Fruit fly (Drosophila melanogaster) whole organism, embryonic: ENCODE data around the gene CG1638.

Experiments used
- B-H2 ChIP-seq: fragments of 200-800 bp; sonication (Bioruptor generic); optimal IDR thresholded peaks from 2 replicates; lab custom pipeline; 2018; ENCODE audit warnings: missing biosample characterization, mild to moderate bottlenecking, missing genetic modification characterization
- CG10321 ChIP-seq: fragments of 200-800 bp; sonication (Bioruptor generic); IDR thresholded peaks from 2 replicates; pipeline ENCODE4 v1.3.6; 2022; ENCODE audit warnings: missing biosample characterization, missing genetic modification characterization
- CG11085 ChIP-seq: fragments of 200-800 bp; sonication (Bioruptor generic); IDR thresholded peaks from 2 replicates; pipeline ENCODE4 v1.3.6; 2022; ENCODE audit warnings: missing biosample characterization, missing genetic modification characterization
- CG12236 ChIP-seq: fragments of 200-800 bp; sonication (Bioruptor generic); optimal IDR thresholded peaks from 2 replicates; lab custom pipeline; 2016; ENCODE audit warnings: missing biosample characterization, missing genetic modification characterization
- CG13624 ChIP-seq: fragments of 200-800 bp; sonication (Bioruptor generic); optimal IDR thresholded peaks from 2 replicates; lab custom pipeline; 2016; ENCODE audit warnings: missing biosample characterization, missing genetic modification characterization
- CG14667 ChIP-seq: fragments of 200-800 bp; sonication (Bioruptor generic); IDR thresholded peaks from 2 replicates; pipeline ENCODE4 v1.3.6; 2022; ENCODE audit warnings: missing biosample characterization, missing genetic modification characterization
- CG15011 ChIP-seq: fragments of 200-800 bp; sonication (Bioruptor generic); optimal IDR thresholded peaks from 3 replicates; lab custom pipeline; 2018; ENCODE audit warnings: missing biosample characterization, mild to moderate bottlenecking, missing genetic modification characterization
- CG16779 ChIP-seq: fragments of 200-800 bp; sonication (Bioruptor generic); IDR thresholded peaks from 2 replicates; pipeline ENCODE4 v1.3.6; 2022; ENCODE audit warnings: missing biosample characterization, missing genetic modification characterization
- CG18476 ChIP-seq: fragments of 200-800 bp; sonication (Bioruptor generic); optimal IDR thresholded peaks from 2 replicates; lab custom pipeline; 2016; ENCODE audit warnings: missing biosample characterization, mild to moderate bottlenecking, missing genetic modification characterization
- CG3163 ChIP-seq: fragments of 200-800 bp; sonication (Bioruptor generic); optimal IDR thresholded peaks from 3 replicates; lab custom pipeline; 2016; ENCODE audit warnings: missing biosample characterization, missing genetic modification characterization
- CG34224 ChIP-seq: fragments of 200-800 bp; sonication (Bioruptor generic); IDR thresholded peaks from 3 replicates; pipeline ENCODE4 v1.3.6; 2022; ENCODE audit warnings: missing biosample characterization, missing genetic modification characterization; ENCODE audit not compliant: partially characterized antibody
- CG4360 ChIP-seq: fragments of 200-800 bp; sonication (Bioruptor generic); IDR thresholded peaks from 2 replicates; pipeline ENCODE4 v1.3.6; 2022; ENCODE audit warnings: missing biosample characterization, missing genetic modification characterization
- CG4404 ChIP-seq: fragments of 200-800 bp; sonication (Bioruptor generic); IDR thresholded peaks from 2 replicates; pipeline ENCODE4 v1.3.6; 2022; ENCODE audit warnings: missing biosample characterization, missing genetic modification characterization
- CG6254 ChIP-seq: fragments of 200-800 bp; sonication (Bioruptor generic); optimal IDR thresholded peaks from 3 replicates; lab custom pipeline; 2017; ENCODE audit warnings: mild to moderate bottlenecking, missing biosample characterization, missing genetic modification reagents, missing genetic modification characterization
- D19B ChIP-seq: fragments of 200-800 bp; sonication (Bioruptor generic); optimal IDR thresholded peaks from 2 replicates; lab custom pipeline; 2017; ENCODE audit warnings: missing biosample characterization, mild to moderate bottlenecking, missing genetic modification characterization
- Dad ChIP-seq: fragments of 200-800 bp; sonication (Bioruptor generic); optimal IDR thresholded peaks from 3 replicates; lab custom pipeline; 2016; ENCODE audit warnings: missing biosample characterization, missing genetic modification characterization
- E2f1 ChIP-seq: fragments of 200-800 bp; sonication (Bioruptor generic); IDR thresholded peaks from 2 replicates; pipeline ENCODE4 v1.3.6; 2022; ENCODE audit warnings: missing biosample characterization, missing genetic modification characterization
- HmgZ ChIP-seq: fragments of 200-800 bp; sonication (Bioruptor generic); optimal IDR thresholded peaks from 2 replicates; lab custom pipeline; 2018; ENCODE audit warnings: missing biosample characterization, mild to moderate bottlenecking, missing genetic modification characterization
- Hsf ChIP-seq: fragments of 200-800 bp; sonication (Bioruptor generic); optimal IDR thresholded peaks from 3 replicates; lab custom pipeline; 2016; ENCODE audit warnings: missing biosample characterization, missing genetic modification characterization
- Med ChIP-seq: fragments of 200-800 bp; sonication (Bioruptor generic); peaks from one replicate; lab custom pipeline; 2016; ENCODE audit warnings: missing biosample characterization, missing genetic modification characterization, mild to moderate bottlenecking, inconsistent platforms, moderate library complexity
- Mes4 ChIP-seq: fragments of 200-800 bp; sonication (Bioruptor generic); optimal IDR thresholded peaks from 2 replicates; lab custom pipeline; 2016; ENCODE audit warnings: missing biosample characterization, missing genetic modification characterization
- Oaz ChIP-seq: fragments of 200-800 bp; sonication (Bioruptor generic); IDR thresholded peaks from 2 replicates; pipeline ENCODE4 v1.3.6; 2022; ENCODE audit warnings: missing biosample characterization, missing genetic modification characterization
- Oli ChIP-seq: fragments of 200-800 bp; sonication (Bioruptor generic); optimal IDR thresholded peaks from 2 replicates; lab custom pipeline; 2018; ENCODE audit warnings: missing biosample characterization, mild to moderate bottlenecking, missing genetic modification characterization, moderate library complexity
- PHDP ChIP-seq: fragments of 200-800 bp; sonication (Bioruptor generic); optimal IDR thresholded peaks from 3 replicates; lab custom pipeline; 2018; ENCODE audit warnings: missing biosample characterization, mild to moderate bottlenecking, missing genetic modification characterization, moderate library complexity
- Side ChIP-seq: fragments of 200-800 bp; sonication (Bioruptor generic); optimal IDR thresholded peaks from 2 replicates; lab custom pipeline; 2016; ENCODE audit warnings: missing biosample characterization, missing genetic modification characterization
- Stat92E ChIP-seq, 3 experiments: fragments of >200 bp in 2 of 3; fragments of 200-800 bp in 1 of 3; sonication (Bioruptor generic) in 1 of 3; optimal IDR thresholded peaks; 2 replicates each; lab custom pipeline; 2017 to 2019; ENCODE audit warnings: missing biosample characterization in 3 of 3, missing genetic modification characterization in 3 of 3, mild to moderate bottlenecking in 1 of 3, moderate library complexity in 1 of 3
- YL-1 ChIP-seq: fragments of 200-800 bp; sonication (Bioruptor generic); optimal IDR thresholded peaks from 3 replicates; lab custom pipeline; 2017; ENCODE audit warnings: missing biosample characterization, mild to moderate bottlenecking, missing genetic modification characterization
- abd-A ChIP-seq: fragments of 200-800 bp; sonication (Bioruptor generic); optimal IDR thresholded peaks from 3 replicates; lab custom pipeline; 2019; ENCODE audit warnings: missing biosample characterization, mild to moderate bottlenecking, missing genetic modification characterization, moderate library complexity
- az2 ChIP-seq: fragments of 200-800 bp; sonication (Bioruptor generic); optimal IDR thresholded peaks from 3 replicates; lab custom pipeline; 2016; ENCODE audit warnings: missing biosample characterization, missing genetic modification characterization
- bab2 ChIP-seq: fragments of 200-800 bp; sonication (Bioruptor generic); optimal IDR thresholded peaks from 2 replicates; lab custom pipeline; 2016; ENCODE audit warnings: missing biosample characterization, missing genetic modification characterization
- bigmax ChIP-seq: fragments of 200-800 bp; sonication (Bioruptor generic); optimal IDR thresholded peaks from 2 replicates; lab custom pipeline; 2018; ENCODE audit warnings: missing biosample characterization, mild to moderate bottlenecking, missing genetic modification characterization
- dan ChIP-seq: fragments of 200-800 bp; sonication (Bioruptor generic); IDR thresholded peaks from 2 replicates; pipeline ENCODE4 v1.3.6; 2022; ENCODE audit warnings: missing biosample characterization, missing genetic modification characterization
- ewg ChIP-seq: fragments of 200-800 bp; sonication (Bioruptor generic); optimal IDR thresholded peaks from 3 replicates; lab custom pipeline; 2017; ENCODE audit warnings: mild to moderate bottlenecking, missing biosample characterization, missing genetic modification reagents, missing genetic modification characterization
- fu2 ChIP-seq: fragments of 200-800 bp; sonication (Bioruptor generic); optimal IDR thresholded peaks from 2 replicates; lab custom pipeline; 2016; ENCODE audit warnings: missing biosample characterization, missing genetic modification characterization
- gcm ChIP-seq: fragments of 200-800 bp; sonication (Bioruptor generic); optimal IDR thresholded peaks from 2 replicates; lab custom pipeline; 2019; ENCODE audit warnings: missing biosample characterization, mild to moderate bottlenecking, missing genetic modification characterization, moderate library complexity
- gem ChIP-seq: fragments of 200-800 bp; sonication (Bioruptor generic); optimal IDR thresholded peaks from 2 replicates; lab custom pipeline; 2019; ENCODE audit warnings: missing biosample characterization, mild to moderate bottlenecking, missing genetic modification characterization, moderate library complexity
- gro ChIP-seq: fragments of 200-800 bp; sonication (Bioruptor generic); optimal IDR thresholded peaks from 2 replicates; lab custom pipeline; 2016; ENCODE audit warnings: missing biosample characterization, missing genetic modification characterization
- gt ChIP-seq: fragments of 200-800 bp; sonication (Bioruptor generic); IDR thresholded peaks from 2 replicates; pipeline ENCODE4 v1.3.6; 2022; ENCODE audit warnings: missing biosample characterization, missing genetic modification characterization
- insv ChIP-seq, 2 experiments: fragments of 200-800 bp; sonication (Bioruptor generic); optimal IDR thresholded peaks; 3 replicates each; lab custom pipeline; 2016 to 2018; ENCODE audit warnings: missing biosample characterization in 2 of 2, missing genetic modification characterization in 2 of 2
- inv ChIP-seq: fragments of 200-800 bp; sonication (Bioruptor generic); IDR thresholded peaks from 2 replicates; pipeline ENCODE4 v1.3.6; 2022; ENCODE audit warnings: missing biosample characterization, missing genetic modification characterization; ENCODE audit not compliant: partially characterized antibody
- jumu ChIP-seq: fragments of 200-800 bp; sonication (Bioruptor generic); optimal IDR thresholded peaks from 3 replicates; lab custom pipeline; 2016; ENCODE audit warnings: missing biosample characterization, missing genetic modification characterization
- lab ChIP-seq: fragments of 200-800 bp; sonication (Bioruptor generic); optimal IDR thresholded peaks from 3 replicates; lab custom pipeline; 2017; ENCODE audit warnings: missing biosample characterization, missing genetic modification characterization, mild to moderate bottlenecking, moderate library complexity, missing genetic modification reagents
- maf-S ChIP-seq: fragments of 200-800 bp; sonication (Bioruptor generic); optimal IDR thresholded peaks from 2 replicates; lab custom pipeline; 2016; ENCODE audit warnings: missing biosample characterization, missing genetic modification characterization
- mld ChIP-seq: fragments of 200-800 bp; sonication (Bioruptor generic); IDR thresholded peaks from 3 replicates; pipeline ENCODE4 v1.3.6; 2022; ENCODE audit warnings: missing biosample characterization, missing genetic modification characterization; ENCODE audit not compliant: partially characterized antibody
- sc ChIP-seq, 3 experiments: fragments of >200 bp in 2 of 3; fragments of 200-800 bp in 1 of 3; sonication (Bioruptor generic) in 1 of 3; optimal IDR thresholded peaks; 2 replicates in 2 of 3; 3 replicates in 1 of 3; lab custom pipeline; 2017; ENCODE audit warnings: mild to moderate bottlenecking in 1 of 3, missing biosample characterization in 1 of 3, missing genetic modification characterization in 1 of 3, missing genetic modification reagents in 1 of 3
- sima ChIP-seq: fragments of 200-800 bp; sonication (Bioruptor generic); optimal IDR thresholded peaks from 2 replicates; lab custom pipeline; 2016; ENCODE audit warnings: missing biosample characterization, missing genetic modification characterization
- sr ChIP-seq: fragments of 200-800 bp; sonication (Bioruptor generic); IDR thresholded peaks from 3 replicates; pipeline ENCODE4 v1.3.6; 2022; ENCODE audit warnings: missing biosample characterization, missing genetic modification characterization
- sug ChIP-seq: fragments of 200-800 bp; optimal IDR thresholded peaks from 2 replicates; lab custom pipeline; 2019; ENCODE audit warnings: missing biosample characterization, mild to moderate bottlenecking, missing genetic modification characterization, moderate library complexity
- tgo ChIP-seq: fragments of 200-800 bp; sonication (Bioruptor generic); IDR thresholded peaks from 3 replicates; pipeline ENCODE4 v1.3.6; 2022; ENCODE audit warnings: missing biosample characterization, missing genetic modification characterization
- wor ChIP-seq: fragments of 200-800 bp; sonication (Bioruptor generic); IDR thresholded peaks from 2 replicates; pipeline ENCODE4 v1.3.6; 2022; ENCODE audit warnings: missing biosample characterization, missing genetic modification characterization
- zf30C ChIP-seq: fragments of 200-800 bp; sonication (Bioruptor generic); optimal IDR thresholded peaks from 3 replicates; lab custom pipeline; 2018; ENCODE audit warnings: missing biosample characterization, mild to moderate bottlenecking, missing genetic modification characterization

CG1638 gene

DNA sequence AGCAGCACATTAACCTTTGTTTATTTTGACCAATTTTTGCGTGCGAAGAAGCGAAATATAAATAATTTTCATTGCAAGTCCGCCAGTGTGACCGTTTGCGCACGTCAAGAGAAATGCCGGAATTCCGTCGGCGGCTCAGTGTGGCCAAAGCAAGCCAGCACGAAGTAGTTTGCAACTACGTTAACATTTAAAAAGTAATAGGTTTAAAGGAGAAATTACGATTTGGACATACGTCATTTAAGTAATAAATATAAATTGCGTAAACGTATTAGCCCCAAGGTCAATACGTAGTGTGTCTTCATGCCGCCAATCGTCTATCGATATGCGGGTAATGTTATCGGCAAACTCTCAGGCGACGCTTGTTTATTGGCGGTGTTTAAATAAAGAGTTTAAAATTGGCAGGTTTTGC lies 9.8 kb upstream of the CG1638 start, which contains the start of the genes pygo and rod (continued):
- TF ChIP-seq gem (tag; lab: Kevin White, UChicago) (no peak), B-H2 (GFP tag; lab: Kevin White, UChicago) (no peak), abd-A (tag; lab: Kevin White, UChicago) (no peak), HmgZ (tag; lab: Kevin White, UChicago) (peak; percentile 66), wor (GFP tag; lab: Robert Waterston, UW) (no peak), Side (GFP tag; lab: Kevin White, UChicago) (peak; percentile 15), CG34224 (GFP tag; lab: Robert Waterston, UW) (peak; percentile 70), fu2 (no peak), bigmax (GFP tag; lab: Kevin White, UChicago) (peak; percentile 46), CG10321 (no peak), tgo (no peak), sr (GFP tag; lab: Robert Waterston, UW) (no peak), CG11085 (GFP tag; lab: Robert Waterston, UW) (no peak), CG3163 (GFP tag; lab: Kevin White, UChicago) (no peak), inv (GFP tag; lab: Robert Waterston, UW) (peak; percentile 47), CG15011 (GFP tag; lab: Kevin White, UChicago) (no peak), YL-1 (GFP tag; lab: Kevin White, UChicago) (peak; percentile 69), CG4404 (GFP tag; lab: Robert Waterston, UW) (no peak), zf30C (GFP tag; lab: Kevin White, UChicago) (no peak), CG6254 (no peak), bab2 (GFP tag; lab: Kevin White, UChicago) (no peak), D19B (GFP tag; lab: Kevin White, UChicago) (no peak), az2 (GFP tag; lab: Kevin White, UChicago) (no peak), Dad (GFP tag; lab: Kevin White, UChicago) (no peak), Mes4 (no peak), CG16779 (GFP tag; lab: Robert Waterston, UW) (no peak), ewg (GFP tag; lab: Kevin White, UChicago) (no peak), gcm (GFP tag; lab: Kevin White, UChicago) (no peak), maf-S (GFP tag; lab: Kevin White, UChicago) (no peak), Hsf (GFP tag; lab: Kevin White, UChicago) (no peak), dan (GFP tag; lab: Robert Waterston, UW) (no peak), mld (no peak), Oaz (no peak), CG4360 (no peak), E2f1 (no peak), Stat92E (GFP tag; optimal IDR thresholded peaks at IDR 0.05; lab: Kevin White, UChicago) (no peak), CG14667 (GFP tag; lab: Robert Waterston, UW) (no peak), gro (GFP tag; lab: Kevin White, UChicago) (no peak), CG13624 (GFP tag; lab: Kevin White, UChicago) (peak; percentile 37), insv (GFP tag; optimal IDR thresholded peaks at IDR 0.05; lab: Kevin White, UChicago) (no peak), sima (GFP tag; lab: Kevin White, UChicago) (no peak), Oli (tag; lab: Kevin White, UChicago) (no peak), CG18476 (GFP tag; lab: Kevin White, UChicago) (no peak), gt (GFP tag; lab: Robert Waterston, UW) (no peak), CG12236 (GFP tag; lab: Kevin White, UChicago) (no peak), Med (peak; percentile 78), sc (optimal IDR thresholded peaks at IDR 0.05; lab: Kevin White, UChicago) (no peak), sc (GFP tag; optimal IDR thresholded peaks at IDR 0.05; lab: Kevin White, UChicago) (no peak), sug (tag; lab: Kevin White, UChicago) (no peak), PHDP (tag; lab: Kevin White, UChicago) (no peak), lab (no peak), jumu (GFP tag; lab: Kevin White, UChicago) (peak; percentile 59)
